Fruit fly (Drosophila melanogaster): ENCODE results near the gene CG8679.

Gene CG8679

dm6 chr2L:21237048-21237747 is 18.9 kb upstream of the CG8679 start, which contains the start of gene Hr39 (continued):
- TF ChIP-seq Awh (GFP tag; IDR thresholded peaks at IDR 0.05) (no peak), CG10462 (GFP tag; optimal IDR thresholded peaks at IDR 0.05) (no peak), kni (GFP tag; optimal IDR thresholded peaks at IDR 0.05) (peak; percentile 84), Nf-YB (GFP tag; optimal IDR thresholded peaks at IDR 0.05) (no peak), nom (GFP tag; optimal IDR thresholded peaks at IDR 0.05) (no peak), CG17829 (tag; optimal IDR thresholded peaks at IDR 0.05) (peak; percentile 32), Dip3 (GFP tag; optimal IDR thresholded peaks at IDR 0.05) (peak; percentile 51), CG16863 (GFP tag; optimal IDR thresholded peaks at IDR 0.05) (no peak), sens-2 (GFP tag; IDR thresholded peaks at IDR 0.05) (no peak), MTF-1 (GFP tag; optimal IDR thresholded peaks at IDR 0.05; ENCODE audit: borderline replicate concordance) (peak; percentile 52), cg (GFP tag; optimal IDR thresholded peaks at IDR 0.05) (peak; percentile 98), CTCF (GFP tag; optimal IDR thresholded peaks at IDR 0.05) (peak; percentile 24), CG2116 (GFP tag; optimal IDR thresholded peaks at IDR 0.05) (peak; percentile 73), Mes4 (GFP tag; optimal IDR thresholded peaks at IDR 0.05) (no peak), Hmx (GFP tag; optimal IDR thresholded peaks at IDR 0.05) (no peak), Eip74EF (GFP tag; optimal IDR thresholded peaks at IDR 0.05) (peak in 1 of 2 experiments; percentile 90), CG12071 (GFP tag; optimal IDR thresholded peaks at IDR 0.05) (peak; percentile 15), CG9215 (GFP tag; IDR thresholded peaks at IDR 0.05) (no peak), CG6689 (GFP tag; IDR thresholded peaks at IDR 0.05) (no peak), az2 (GFP tag; optimal IDR thresholded peaks at IDR 0.05) (no peak), Spps (tag; optimal IDR thresholded peaks at IDR 0.05) (peak; percentile 31), H15 (GFP tag; IDR thresholded peaks at IDR 0.05) (no peak), exex (tag; optimal IDR thresholded peaks at IDR 0.05) (no peak), Dref (GFP tag; IDR thresholded peaks at IDR 0.05) (no peak), dm (GFP tag; optimal IDR thresholded peaks at IDR 0.05) (peak; percentile 59), CG10654 (GFP tag; optimal IDR thresholded peaks at IDR 0.05) (no peak), dpn (GFP tag; optimal IDR thresholded peaks at IDR 0.05) (peak; percentile 15 to 28), sim (GFP tag; IDR thresholded peaks at IDR 0.05) (no peak), CG14014 (GFP tag; IDR thresholded peaks at IDR 0.05) (no peak), CG9609 (GFP tag; optimal IDR thresholded peaks at IDR 0.05) (peak; percentile 41), Lim3 (GFP tag; IDR thresholded peaks at IDR 0.05) (no peak), BEAF-32 (GFP tag; optimal IDR thresholded peaks at IDR 0.05) (peak; percentile 75), tup (GFP tag; optimal IDR thresholded peaks at IDR 0.05) (no peak), eyg (GFP tag; optimal IDR thresholded peaks at IDR 0.05) (no peak), Elba2 (GFP tag; optimal IDR thresholded peaks at IDR 0.05) (peak; percentile 17), jing (GFP tag; optimal IDR thresholded peaks at IDR 0.05) (no peak), stwl (tag; optimal IDR thresholded peaks at IDR 0.05) (peak; percentile 66), CG4328 (GFP tag; optimal IDR thresholded peaks at IDR 0.05) (peak; percentile 51), hkb (optimal IDR thresholded peaks at IDR 0.05) (no peak), hkb (GFP tag; IDR thresholded peaks at IDR 0.05) (no peak), chm (GFP tag; IDR thresholded peaks at IDR 0.05) (no peak), CG10431 (GFP tag; optimal IDR thresholded peaks at IDR 0.05) (no peak), vnd (GFP tag; IDR thresholded peaks at IDR 0.05; ENCODE audit: partially characterized antibody) (no peak), CoRest (tag; optimal IDR thresholded peaks at IDR 0.05) (peak; percentile 57), CG12155 (GFP tag; optimal IDR thresholded peaks at IDR 0.05) (peak; percentile 65), ham (GFP tag; IDR thresholded peaks at IDR 0.05) (no peak), CG6683 (GFP tag; optimal IDR thresholded peaks at IDR 0.05) (no peak), Deaf1 (tag; optimal IDR thresholded peaks at IDR 0.05) (peak; percentile 75), tgo (GFP tag; IDR thresholded peaks at IDR 0.05) (no peak), CG13123 (GFP tag; optimal IDR thresholded peaks at IDR 0.05) (no peak), CG3838 (GFP tag; optimal IDR thresholded peaks at IDR 0.05) (peak; percentile 97)

All from whole organism, embryonic.